Worm (Caenorhabditis elegans) whole organism, L2 larva: ENCODE results near the gene nasp-2.

ENCODE experiments used
- ama-1 ChIP-seq: fragments of 150-350 bp; optimal IDR thresholded peaks from 2 replicates; lab custom pipeline; 2018; ENCODE audit warnings: inconsistent platforms
- ceh-82 ChIP-seq: fragments of 150-350 bp; optimal IDR thresholded peaks from 2 replicates; lab custom pipeline; 2014; ENCODE audit warnings: missing biosample characterization, missing genetic modification characterization
- nhr-6 ChIP-seq: fragments of 150-350 bp; optimal IDR thresholded peaks from 2 replicates; lab custom pipeline; 2014; ENCODE audit warnings: missing biosample characterization, missing genetic modification characterization

DNA sequence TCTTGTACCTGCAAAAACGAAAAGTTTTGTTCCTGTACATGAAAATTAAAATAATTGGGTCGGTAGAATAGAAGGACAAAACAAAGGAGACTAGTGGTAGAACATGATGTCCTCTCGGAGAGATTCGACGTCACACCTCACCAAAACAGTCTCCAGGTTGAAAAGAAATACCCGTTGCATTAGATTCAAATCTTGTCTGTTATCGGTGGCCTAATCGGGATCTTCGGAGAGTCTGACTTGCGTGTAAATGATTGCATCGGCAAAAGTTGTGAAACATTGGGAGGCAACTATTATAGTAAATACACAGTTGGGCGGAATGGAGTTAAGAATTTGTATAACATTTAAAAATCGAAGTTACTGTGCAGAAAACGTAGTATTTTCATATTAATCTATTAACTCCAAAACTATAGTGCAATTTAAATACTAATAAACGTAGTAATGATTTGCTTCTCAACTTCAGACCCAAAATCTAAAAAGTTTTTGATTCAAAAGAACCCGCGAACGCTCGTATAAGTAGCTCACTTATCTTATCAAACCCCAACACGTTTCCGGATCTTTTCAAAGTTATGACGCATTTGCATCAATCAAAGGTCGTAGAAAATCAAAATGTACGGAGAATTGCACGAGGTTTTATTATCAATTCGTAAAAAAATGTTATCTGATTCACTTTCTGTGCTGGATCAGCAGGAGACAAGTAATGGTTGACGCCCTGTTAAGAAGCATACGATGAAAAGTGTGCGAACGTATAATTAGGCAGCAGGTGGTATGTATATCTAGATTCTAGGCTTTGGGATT, 21.5 kb upstream of the nasp-2 start, which contains the start of gene nhr-168:
- TF ChIP-seq nhr-6 (no peak), ceh-82 (tag; lab: Kevin White, UChicago) (no peak), ama-1 (lab: Kevin White, UChicago) (no peak)
